Fruit fly (Drosophila melanogaster) whole organism, prepupa: Measurements from ENCODE around the gene osp.

Source experiments
- CG10631 ChIP-seq: fragments of 200-800 bp; sonication (Bioruptor generic); optimal IDR thresholded peaks from 2 replicates; lab custom pipeline; 2016; ENCODE audit warnings: missing biosample characterization, missing genetic modification characterization
- CG11294 ChIP-seq: fragments of 200-800 bp; sonication (Bioruptor generic); IDR thresholded peaks from 2 replicates; pipeline ENCODE4 v1.3.6; 2022; ENCODE audit warnings: missing biosample characterization, missing genetic modification characterization
- CG11762 ChIP-seq: fragments of 200-800 bp; sonication (Bioruptor generic); optimal IDR thresholded peaks from 3 replicates; lab custom pipeline; 2016; ENCODE audit warnings: missing biosample characterization, missing genetic modification characterization; ENCODE audit not compliant: insufficient read depth
- CG15336 ChIP-seq: fragments of 200-800 bp; sonication (Bioruptor generic); IDR thresholded peaks from 2 replicates; pipeline ENCODE4 v1.3.6; 2022; ENCODE audit warnings: missing biosample characterization, missing genetic modification characterization
- CG16779 ChIP-seq: fragments of 200-800 bp; sonication (Bioruptor generic); optimal IDR thresholded peaks from 3 replicates; lab custom pipeline; 2017; ENCODE audit warnings: missing biosample characterization, mild to moderate bottlenecking, missing genetic modification characterization
- CG3032 ChIP-seq: fragments of 200-800 bp; optimal IDR thresholded peaks from 2 replicates; lab custom pipeline; 2019; ENCODE audit warnings: missing biosample characterization, mild to moderate bottlenecking, missing genetic modification characterization, moderate library complexity
- CG31627 ChIP-seq: fragments of 200-800 bp; sonication (Bioruptor generic); optimal IDR thresholded peaks from 3 replicates; lab custom pipeline; 2016; ENCODE audit warnings: missing biosample characterization, missing genetic modification characterization
- CG3919 ChIP-seq: fragments of 200-800 bp; sonication (Bioruptor generic); optimal IDR thresholded peaks from 3 replicates; lab custom pipeline; 2016; ENCODE audit warnings: missing biosample characterization, missing genetic modification characterization
- CG6276 ChIP-seq: fragments of 200-800 bp; sonication (Bioruptor generic); optimal IDR thresholded peaks from 2 replicates; lab custom pipeline; 2017; ENCODE audit warnings: missing biosample characterization, mild to moderate bottlenecking, missing genetic modification characterization
- CG6808 ChIP-seq: fragments of 200-800 bp; sonication (Bioruptor generic); optimal IDR thresholded peaks from 3 replicates; lab custom pipeline; 2017; ENCODE audit warnings: missing biosample characterization, missing genetic modification characterization, mild to moderate bottlenecking, moderate library complexity, missing genetic modification reagents
- CG7368 ChIP-seq: fragments of 200-800 bp; sonication (Bioruptor generic); optimal IDR thresholded peaks from 3 replicates; lab custom pipeline; 2016; ENCODE audit warnings: missing biosample characterization, missing genetic modification characterization
- CG8319 ChIP-seq: fragments of 200-800 bp; sonication (Bioruptor generic); optimal IDR thresholded peaks from 3 replicates; lab custom pipeline; 2016; ENCODE audit warnings: missing biosample characterization, missing genetic modification characterization
- CG8632 ChIP-seq: fragments of 200-800 bp; sonication (Bioruptor generic); optimal IDR thresholded peaks from 3 replicates; lab custom pipeline; 2016; ENCODE audit warnings: missing biosample characterization, missing genetic modification characterization
- Eip75B ChIP-seq: fragments of 200-800 bp; sonication (Bioruptor generic); optimal IDR thresholded peaks from 3 replicates; lab custom pipeline; 2016; ENCODE audit warnings: missing biosample characterization, missing genetic modification characterization
- Eip78C ChIP-seq: fragments of 200-800 bp; sonication (Bioruptor generic); peaks from one replicate; lab custom pipeline; 2016; ENCODE audit warnings: missing biosample characterization, missing genetic modification characterization
- Eip93F ChIP-seq: fragments of 200-800 bp; sonication (Bioruptor generic); optimal IDR thresholded peaks from 2 replicates; lab custom pipeline; 2016; ENCODE audit warnings: missing biosample characterization, mild to moderate bottlenecking, missing genetic modification characterization
- Ets96B ChIP-seq: fragments of 200-800 bp; optimal IDR thresholded peaks from 2 replicates; lab custom pipeline; 2019; ENCODE audit warnings: missing biosample characterization, mild to moderate bottlenecking, missing genetic modification characterization, moderate library complexity
- Hr38 ChIP-seq: sonication (Bioruptor generic); optimal IDR thresholded peaks from 2 replicates; lab custom pipeline; 2016; ENCODE audit warnings: missing biosample characterization, missing genetic modification characterization
- Lpt ChIP-seq: fragments of 200-800 bp; sonication (Bioruptor generic); optimal IDR thresholded peaks from 3 replicates; lab custom pipeline; 2016; ENCODE audit warnings: missing biosample characterization, missing genetic modification characterization
- OdsH ChIP-seq: fragments of 200-800 bp; sonication (Bioruptor generic); optimal IDR thresholded peaks from 3 replicates; lab custom pipeline; 2016; ENCODE audit warnings: missing biosample characterization, missing genetic modification characterization
- Smox ChIP-seq: fragments of 200-800 bp; sonication (Bioruptor generic); optimal IDR thresholded peaks from 3 replicates; lab custom pipeline; 2016; ENCODE audit warnings: missing biosample characterization, missing genetic modification characterization
- Sox14 ChIP-seq: fragments of 200-800 bp; sonication (Bioruptor generic); optimal IDR thresholded peaks from 3 replicates; lab custom pipeline; 2016; ENCODE audit warnings: missing biosample characterization, missing genetic modification characterization
- Sox15 ChIP-seq: fragments of 200-800 bp; sonication (Bioruptor generic); optimal IDR thresholded peaks from 3 replicates; lab custom pipeline; 2016; ENCODE audit warnings: missing biosample characterization, missing genetic modification characterization
- achi ChIP-seq: fragments of 200-800 bp; sonication (Bioruptor generic); optimal IDR thresholded peaks from 3 replicates; lab custom pipeline; 2016; ENCODE audit warnings: missing biosample characterization, missing genetic modification characterization
- acj6 ChIP-seq: fragments of 200-800 bp; sonication (Bioruptor generic); optimal IDR thresholded peaks from 3 replicates; lab custom pipeline; 2016; ENCODE audit warnings: missing biosample characterization, missing genetic modification characterization
- cyc ChIP-seq: fragments of 200-800 bp; sonication (Bioruptor generic); optimal IDR thresholded peaks from 3 replicates; lab custom pipeline; 2016; ENCODE audit warnings: missing biosample characterization, missing genetic modification characterization
- dac ChIP-seq: fragments of 200-800 bp; sonication (Bioruptor generic); optimal IDR thresholded peaks from 2 replicates; lab custom pipeline; 2017; ENCODE audit warnings: missing biosample characterization, mild to moderate bottlenecking, missing genetic modification characterization
- dsx ChIP-seq: fragments of 200-800 bp; optimal IDR thresholded peaks from 3 replicates; lab custom pipeline; 2019; ENCODE audit warnings: missing biosample characterization, mild to moderate bottlenecking, missing genetic modification characterization, moderate library complexity; ENCODE audit not compliant: poor library complexity, severe bottlenecking
- eg ChIP-seq: fragments of 200-800 bp; sonication (Bioruptor generic); IDR thresholded peaks from 3 replicates; pipeline ENCODE4 v1.3.6; 2022; ENCODE audit warnings: missing biosample characterization, missing genetic modification characterization
- esn ChIP-seq: fragments of 200-800 bp; sonication (Bioruptor generic); optimal IDR thresholded peaks from 2 replicates; lab custom pipeline; 2016; ENCODE audit warnings: missing biosample characterization, mild to moderate bottlenecking, missing genetic modification characterization, moderate library complexity
- fd59A ChIP-seq: fragments of 200-800 bp; sonication (Bioruptor generic); optimal IDR thresholded peaks from 2 replicates; lab custom pipeline; 2017; ENCODE audit warnings: missing biosample characterization, mild to moderate bottlenecking, missing genetic modification characterization, missing genetic modification reagents
- fkh ChIP-seq: fragments of 200-800 bp; sonication (Bioruptor generic); optimal IDR thresholded peaks from 3 replicates; lab custom pipeline; 2017; ENCODE audit warnings: missing biosample characterization, mild to moderate bottlenecking, missing genetic modification characterization, moderate library complexity
- lz ChIP-seq: fragments of 200-800 bp; sonication (Bioruptor generic); optimal IDR thresholded peaks from 3 replicates; lab custom pipeline; 2016; ENCODE audit warnings: missing biosample characterization, missing genetic modification characterization
- net ChIP-seq: fragments of 200-800 bp; sonication (Bioruptor generic); optimal IDR thresholded peaks from 3 replicates; lab custom pipeline; 2016; ENCODE audit warnings: missing biosample characterization, missing genetic modification characterization
- salr ChIP-seq, 2 experiments: fragments of 200-800 bp; sonication (Bioruptor generic); optimal IDR thresholded peaks; 3 replicates each; lab custom pipeline; 2016 to 2018; ENCODE audit warnings: missing biosample characterization in 2 of 2, missing genetic modification characterization in 2 of 2, mild to moderate bottlenecking in 1 of 2
- spab ChIP-seq: fragments of 200-800 bp; sonication (Bioruptor generic); optimal IDR thresholded peaks from 2 replicates; lab custom pipeline; 2017; ENCODE audit warnings: missing biosample characterization, mild to moderate bottlenecking, missing genetic modification characterization, missing genetic modification reagents
- svp ChIP-seq: fragments of 200-800 bp; sonication (Bioruptor generic); peaks from one replicate; lab custom pipeline; 2016; ENCODE audit warnings: missing biosample characterization, missing genetic modification characterization
- topi ChIP-seq: fragments of 200-800 bp; sonication (Bioruptor generic); optimal IDR thresholded peaks from 3 replicates; lab custom pipeline; 2016; ENCODE audit warnings: missing biosample characterization, missing genetic modification characterization
- vri ChIP-seq: fragments of 200-800 bp; sonication (Bioruptor generic); optimal IDR thresholded peaks from 3 replicates; lab custom pipeline; 2016; ENCODE audit warnings: missing biosample characterization, mild to moderate bottlenecking, missing genetic modification characterization

Gene osp

dm6 chr2L:14674606-14675100 lies 14.5 kb downstream of the osp start (continued):
- TF ChIP-seq OdsH (GFP tag; lab: Kevin White, UChicago) (peak; percentile 68), esn (GFP tag; lab: Kevin White, UChicago) (peak; percentile 91), Eip78C (GFP tag; lab: Kevin White, UChicago) (peak; percentile 96), Lpt (GFP tag; lab: Kevin White, UChicago) (peak; percentile 70), achi (GFP tag; lab: Kevin White, UChicago) (peak; percentile 81), Eip93F (GFP tag; lab: Kevin White, UChicago) (no peak), CG3919 (GFP tag; lab: Kevin White, UChicago) (peak; percentile 86), Ets96B (tag; lab: Kevin White, UChicago) (peak; percentile 93), Smox (GFP tag; lab: Kevin White, UChicago) (peak; percentile 79), CG31627 (GFP tag; lab: Kevin White, UChicago) (peak; percentile 39), dsx (GFP tag; lab: Kevin White, UChicago) (peak; percentile 94), CG3032 (tag; lab: Kevin White, UChicago) (peak; percentile 95), CG8632 (GFP tag; lab: Kevin White, UChicago) (peak; percentile 85), dac (GFP tag; lab: Kevin White, UChicago) (no peak), CG10631 (GFP tag; lab: Kevin White, UChicago) (peak; percentile 82), vri (GFP tag; lab: Kevin White, UChicago) (peak; percentile 9), Sox15 (GFP tag; lab: Kevin White, UChicago) (peak; percentile 33), CG16779 (tag; lab: Kevin White, UChicago) (peak; percentile 63), eg (GFP tag; lab: Robert Waterston, UW) (peak; percentile 71; the same call in 2 of the 3 replicates), Sox14 (GFP tag; lab: Kevin White, UChicago) (peak; percentile 49), CG15336 (peak; percentile 82), svp (peak; percentile 93), CG7368 (GFP tag; lab: Kevin White, UChicago) (peak; percentile 63), fd59A (peak; percentile 58), salr (GFP tag; optimal IDR thresholded peaks at IDR 0.05; lab: Kevin White, UChicago) (peak in 1 of 2 experiments; percentile 85), CG6808 (GFP tag; lab: Kevin White, UChicago) (peak; percentile 82), acj6 (GFP tag; lab: Kevin White, UChicago) (peak; percentile 72), spab (GFP tag; lab: Kevin White, UChicago) (peak; percentile 78), lz (GFP tag; lab: Kevin White, UChicago) (peak; percentile 64), CG11294 (GFP tag; lab: Robert Waterston, UW) (peak; percentile 43; the same call in 1 of the 2 replicates), net (GFP tag; lab: Kevin White, UChicago) (peak; percentile 66), CG8319 (GFP tag; lab: Kevin White, UChicago) (peak; percentile 56), topi (GFP tag; lab: Kevin White, UChicago) (peak; percentile 86), Eip75B (GFP tag; lab: Kevin White, UChicago) (peak; percentile 79), cyc (peak; percentile 81), fkh (GFP tag; lab: Kevin White, UChicago) (no peak), CG11762 (GFP tag; lab: Kevin White, UChicago) (peak; percentile 73), Hr38 (no peak)

DNA sequence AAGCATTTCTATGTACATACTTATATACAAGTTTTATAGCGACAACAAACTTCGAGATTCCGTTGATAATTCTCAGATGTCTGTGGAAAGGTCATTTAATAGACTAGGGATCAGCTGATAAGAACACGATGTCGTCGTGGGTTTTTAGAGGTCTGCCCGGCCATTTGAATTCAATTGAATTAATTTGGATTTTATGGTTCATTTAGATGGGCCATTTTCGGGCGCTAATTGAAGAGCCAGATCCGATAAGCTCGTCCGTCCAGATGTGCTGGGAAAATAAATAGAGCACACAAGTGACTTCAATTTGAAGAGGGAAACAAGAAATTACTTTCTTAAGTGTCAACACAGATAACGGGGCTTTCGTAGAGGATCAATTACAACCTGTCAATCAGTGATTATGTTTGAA lies 15.5 kb downstream of the osp start:
- TF ChIP-seq topi (GFP tag; lab: Kevin White, UChicago) (no peak), salr (GFP tag; optimal IDR thresholded peaks at IDR 0.05; lab: Kevin White, UChicago) (no peak), CG11762 (GFP tag; lab: Kevin White, UChicago) (no peak), fkh (GFP tag; lab: Kevin White, UChicago) (peak; percentile 36), svp (peak; percentile 75), Eip78C (GFP tag; lab: Kevin White, UChicago) (peak; percentile 39), CG6276 (GFP tag; lab: Kevin White, UChicago) (no peak)
